Fruit fly (Drosophila melanogaster) whole organism, embryonic: ENCODE data around the gene yellow-e3.

Source experiments
- B-H1 ChIP-seq: fragments of 200-800 bp; sonication (Bioruptor generic); IDR thresholded peaks from 3 replicates; pipeline ENCODE4 v1.3.6; 2022; ENCODE audit warnings: missing biosample characterization, missing genetic modification characterization
- CG10462 ChIP-seq: fragments of 200-800 bp; sonication (Bioruptor generic); optimal IDR thresholded peaks from 2 replicates; lab custom pipeline; 2016; ENCODE audit warnings: missing biosample characterization, missing genetic modification characterization
- CG10543 ChIP-seq: fragments of 200-800 bp; sonication (Bioruptor generic); optimal IDR thresholded peaks from 3 replicates; lab custom pipeline; 2017; ENCODE audit warnings: missing biosample characterization, mild to moderate bottlenecking, missing genetic modification characterization, moderate library complexity
- CG10979 ChIP-seq: fragments of 200-800 bp; sonication (Bioruptor generic); optimal IDR thresholded peaks from 2 replicates; lab custom pipeline; 2018; ENCODE audit warnings: missing biosample characterization, mild to moderate bottlenecking, missing genetic modification characterization, moderate library complexity
- CG11093 ChIP-seq: fragments of 200-800 bp; sonication (Bioruptor generic); IDR thresholded peaks from 3 replicates; pipeline ENCODE4 v1.3.6; 2022; ENCODE audit warnings: missing biosample characterization, missing genetic modification characterization
- CG12219 ChIP-seq: fragments of 200-800 bp; sonication (Bioruptor generic); optimal IDR thresholded peaks from 3 replicates; lab custom pipeline; 2018; ENCODE audit warnings: missing biosample characterization, mild to moderate bottlenecking, missing genetic modification characterization
- CG13424 ChIP-seq: fragments of 200-800 bp; sonication (Bioruptor generic); optimal IDR thresholded peaks from 2 replicates; lab custom pipeline; 2019; ENCODE audit warnings: missing biosample characterization, mild to moderate bottlenecking, missing genetic modification characterization, moderate library complexity
- CG15479 ChIP-seq: fragments of 200-800 bp; sonication (Bioruptor generic); optimal IDR thresholded peaks from 3 replicates; lab custom pipeline; 2019; ENCODE audit warnings: missing biosample characterization, mild to moderate bottlenecking, missing genetic modification characterization, moderate library complexity
- CG18476 ChIP-seq: fragments of 200-800 bp; sonication (Bioruptor generic); optimal IDR thresholded peaks from 2 replicates; lab custom pipeline; 2016; ENCODE audit warnings: missing biosample characterization, mild to moderate bottlenecking, missing genetic modification characterization
- CG18599 ChIP-seq: fragments of 200-800 bp; sonication (Bioruptor generic); optimal IDR thresholded peaks from 3 replicates; lab custom pipeline; 2017; ENCODE audit warnings: missing biosample characterization, missing genetic modification characterization, mild to moderate bottlenecking, moderate library complexity, missing genetic modification reagents
- CG2199 ChIP-seq: fragments of 200-800 bp; sonication (Bioruptor generic); IDR thresholded peaks from 3 replicates; pipeline ENCODE4 v1.3.6; 2022; ENCODE audit warnings: missing biosample characterization, missing genetic modification characterization
- CG31224 ChIP-seq: fragments of 200-800 bp; sonication (Bioruptor generic); IDR thresholded peaks from 2 replicates; pipeline ENCODE4 v1.3.6; 2022; ENCODE audit warnings: missing biosample characterization, missing genetic modification characterization
- CG32772 ChIP-seq: fragments of 200-800 bp; sonication (Bioruptor generic); IDR thresholded peaks from 2 replicates; pipeline ENCODE4 v1.3.6; 2022; ENCODE audit warnings: missing biosample characterization, missing genetic modification characterization
- CG33213 ChIP-seq: fragments of 200-800 bp; sonication (Bioruptor generic); optimal IDR thresholded peaks from 3 replicates; lab custom pipeline; 2016; ENCODE audit warnings: missing biosample characterization, missing genetic modification characterization
- CG5180 ChIP-seq: fragments of 200-800 bp; sonication (Bioruptor generic); optimal IDR thresholded peaks from 3 replicates; lab custom pipeline; 2017; ENCODE audit warnings: missing biosample characterization, missing genetic modification characterization, mild to moderate bottlenecking, moderate library complexity, missing genetic modification reagents
- CG6254 ChIP-seq: fragments of 200-800 bp; sonication (Bioruptor generic); optimal IDR thresholded peaks from 3 replicates; lab custom pipeline; 2017; ENCODE audit warnings: mild to moderate bottlenecking, missing biosample characterization, missing genetic modification reagents, missing genetic modification characterization
- CG7357 ChIP-seq: fragments of 200-800 bp; sonication (Bioruptor generic); IDR thresholded peaks from 3 replicates; pipeline ENCODE4 v1.3.6; 2022; ENCODE audit warnings: missing biosample characterization, missing genetic modification characterization
- CG7372 ChIP-seq: fragments of 200-800 bp; sonication (Bioruptor generic); IDR thresholded peaks from 2 replicates; pipeline ENCODE4 v1.3.6; 2022; ENCODE audit warnings: missing biosample characterization, missing genetic modification characterization
- CG8944 ChIP-seq: fragments of 200-800 bp; sonication (Bioruptor generic); optimal IDR thresholded peaks from 3 replicates; lab custom pipeline; 2016; ENCODE audit warnings: missing biosample characterization, missing genetic modification characterization
- CG9437 ChIP-seq: fragments of 200-800 bp; sonication (Bioruptor generic); optimal IDR thresholded peaks from 2 replicates; lab custom pipeline; 2018; ENCODE audit warnings: missing biosample characterization, mild to moderate bottlenecking, missing genetic modification characterization
- CoRest ChIP-seq: fragments of 200-800 bp; sonication (Bioruptor generic); optimal IDR thresholded peaks from 3 replicates; lab custom pipeline; 2018; ENCODE audit warnings: missing biosample characterization, mild to moderate bottlenecking, missing genetic modification characterization, moderate library complexity
- D19B ChIP-seq: fragments of 200-800 bp; sonication (Bioruptor generic); optimal IDR thresholded peaks from 2 replicates; lab custom pipeline; 2017; ENCODE audit warnings: missing biosample characterization, mild to moderate bottlenecking, missing genetic modification characterization
- Dp ChIP-seq: fragments of 200-800 bp; sonication (Bioruptor generic); optimal IDR thresholded peaks from 2 replicates; lab custom pipeline; 2018; ENCODE audit warnings: missing biosample characterization, mild to moderate bottlenecking, missing genetic modification characterization, moderate library complexity
- Dref ChIP-seq: fragments of 200-800 bp; sonication (Bioruptor generic); IDR thresholded peaks from 2 replicates; pipeline ENCODE4 v1.3.6; 2022; ENCODE audit warnings: missing biosample characterization, missing genetic modification characterization
- HmgD ChIP-seq: fragments of 200-800 bp; sonication (Bioruptor generic); optimal IDR thresholded peaks from 3 replicates; lab custom pipeline; 2016; ENCODE audit warnings: missing biosample characterization, missing genetic modification characterization
- Lhr ChIP-seq: fragments of 200-800 bp; sonication (Bioruptor generic); optimal IDR thresholded peaks from 3 replicates; lab custom pipeline; 2017; ENCODE audit warnings: mild to moderate bottlenecking, missing biosample characterization, missing genetic modification reagents, missing genetic modification characterization
- Mad ChIP-seq: fragments of 200-800 bp; sonication (Bioruptor generic); optimal IDR thresholded peaks from 2 replicates; lab custom pipeline; 2016; ENCODE audit warnings: missing biosample characterization, missing genetic modification characterization
- Max ChIP-seq: fragments of 200-800 bp; sonication (Bioruptor generic); optimal IDR thresholded peaks from 2 replicates; lab custom pipeline; 2016; ENCODE audit warnings: missing biosample characterization, mild to moderate bottlenecking, missing genetic modification characterization
- Mes4 ChIP-seq: fragments of 200-800 bp; sonication (Bioruptor generic); optimal IDR thresholded peaks from 2 replicates; lab custom pipeline; 2016; ENCODE audit warnings: missing biosample characterization, missing genetic modification characterization
- Myb ChIP-seq: fragments of 200-800 bp; sonication (Bioruptor generic); optimal IDR thresholded peaks from 2 replicates; lab custom pipeline; 2016; ENCODE audit warnings: missing biosample characterization, missing genetic modification characterization
- NK7.1 ChIP-seq: fragments of 200-800 bp; sonication (Bioruptor generic); optimal IDR thresholded peaks from 3 replicates; lab custom pipeline; 2016; ENCODE audit warnings: missing biosample characterization, missing genetic modification characterization
- Neu2 ChIP-seq: fragments of 200-800 bp; sonication (Bioruptor generic); optimal IDR thresholded peaks from 3 replicates; lab custom pipeline; 2016; ENCODE audit warnings: missing biosample characterization, missing genetic modification characterization, borderline replicate concordance
- Ravus ChIP-seq: fragments of 200-800 bp; sonication (Bioruptor generic); IDR thresholded peaks from 2 replicates; pipeline ENCODE4 v1.3.6; 2022; ENCODE audit warnings: missing biosample characterization, missing genetic modification characterization
- Tbp ChIP-seq: fragments of >200 bp; optimal IDR thresholded peaks from 2 replicates; lab custom pipeline; 2018; ENCODE audit warnings: missing biosample characterization, missing genetic modification characterization
- ase ChIP-seq: fragments of 200-800 bp; sonication (Bioruptor generic); IDR thresholded peaks from 3 replicates; pipeline ENCODE4 v1.3.6; 2022; ENCODE audit warnings: missing biosample characterization, missing genetic modification characterization
- ash1 ChIP-seq: fragments of 200-800 bp; sonication (Bioruptor generic); optimal IDR thresholded peaks from 2 replicates; lab custom pipeline; 2018; ENCODE audit warnings: missing biosample characterization, mild to moderate bottlenecking, missing genetic modification characterization
- chn ChIP-seq: fragments of 200-800 bp; sonication (Bioruptor generic); optimal IDR thresholded peaks from 2 replicates; lab custom pipeline; 2016; ENCODE audit warnings: missing biosample characterization, missing genetic modification characterization
- eve ChIP-seq, 2 experiments: fragments of >200 bp; optimal IDR thresholded peaks; 2 replicates each; lab custom pipeline; 2017; ENCODE audit warnings: missing biosample characterization in 2 of 2, missing genetic modification characterization in 2 of 2
- ewg ChIP-seq: fragments of 200-800 bp; sonication (Bioruptor generic); optimal IDR thresholded peaks from 3 replicates; lab custom pipeline; 2017; ENCODE audit warnings: mild to moderate bottlenecking, missing biosample characterization, missing genetic modification reagents, missing genetic modification characterization
- eyg ChIP-seq: fragments of 200-800 bp; sonication (Bioruptor generic); optimal IDR thresholded peaks from 3 replicates; lab custom pipeline; 2016; ENCODE audit warnings: missing biosample characterization, missing genetic modification characterization
- gce ChIP-seq: fragments of 200-800 bp; sonication (Bioruptor generic); IDR thresholded peaks from 3 replicates; pipeline ENCODE4 v1.3.6; 2022; ENCODE audit warnings: missing biosample characterization, missing genetic modification characterization
- gem ChIP-seq: fragments of 200-800 bp; sonication (Bioruptor generic); optimal IDR thresholded peaks from 2 replicates; lab custom pipeline; 2019; ENCODE audit warnings: missing biosample characterization, mild to moderate bottlenecking, missing genetic modification characterization, moderate library complexity
- inv ChIP-seq: fragments of 200-800 bp; sonication (Bioruptor generic); IDR thresholded peaks from 2 replicates; pipeline ENCODE4 v1.3.6; 2022; ENCODE audit warnings: missing biosample characterization, missing genetic modification characterization; ENCODE audit not compliant: partially characterized antibody
- kni ChIP-seq: fragments of 200-800 bp; sonication (Bioruptor generic); optimal IDR thresholded peaks from 3 replicates; lab custom pipeline; 2017; ENCODE audit warnings: mild to moderate bottlenecking, missing biosample characterization, missing genetic modification reagents, missing genetic modification characterization
- mirr ChIP-seq: fragments of 200-800 bp; sonication (Bioruptor generic); optimal IDR thresholded peaks from 3 replicates; lab custom pipeline; 2018; ENCODE audit warnings: missing biosample characterization, mild to moderate bottlenecking, missing genetic modification characterization
- pita ChIP-seq: fragments of 200-800 bp; sonication (Bioruptor generic); optimal IDR thresholded peaks from 2 replicates; lab custom pipeline; 2017; ENCODE audit warnings: missing biosample characterization, mild to moderate bottlenecking, missing genetic modification characterization
- pum ChIP-seq: fragments of 200-800 bp; sonication (Bioruptor generic); optimal IDR thresholded peaks from 2 replicates; lab custom pipeline; 2016; ENCODE audit warnings: missing biosample characterization, missing genetic modification characterization
- pzg ChIP-seq: fragments of 200-800 bp; sonication (Bioruptor generic); optimal IDR thresholded peaks from 3 replicates; lab custom pipeline; 2018; ENCODE audit warnings: missing biosample characterization, mild to moderate bottlenecking, missing genetic modification characterization, moderate library complexity
- run ChIP-seq: fragments of 200-800 bp; sonication (Bioruptor generic); optimal IDR thresholded peaks from 3 replicates; lab custom pipeline; 2018; ENCODE audit warnings: missing biosample characterization, mild to moderate bottlenecking, missing genetic modification characterization
- sisA ChIP-seq: fragments of 200-800 bp; sonication (Bioruptor generic); IDR thresholded peaks from 2 replicates; pipeline ENCODE4 v1.3.6; 2022; ENCODE audit warnings: missing biosample characterization, missing genetic modification characterization
- slou ChIP-seq: fragments of 200-800 bp; sonication (Bioruptor generic); optimal IDR thresholded peaks from 3 replicates; lab custom pipeline; 2016; ENCODE audit warnings: missing biosample characterization, missing genetic modification characterization
- zfh2 ChIP-seq: fragments of 200-800 bp; sonication (Bioruptor generic); optimal IDR thresholded peaks from 2 replicates; lab custom pipeline; 2016; ENCODE audit warnings: missing biosample characterization, missing genetic modification characterization

Gene yellow-e3

DNA sequence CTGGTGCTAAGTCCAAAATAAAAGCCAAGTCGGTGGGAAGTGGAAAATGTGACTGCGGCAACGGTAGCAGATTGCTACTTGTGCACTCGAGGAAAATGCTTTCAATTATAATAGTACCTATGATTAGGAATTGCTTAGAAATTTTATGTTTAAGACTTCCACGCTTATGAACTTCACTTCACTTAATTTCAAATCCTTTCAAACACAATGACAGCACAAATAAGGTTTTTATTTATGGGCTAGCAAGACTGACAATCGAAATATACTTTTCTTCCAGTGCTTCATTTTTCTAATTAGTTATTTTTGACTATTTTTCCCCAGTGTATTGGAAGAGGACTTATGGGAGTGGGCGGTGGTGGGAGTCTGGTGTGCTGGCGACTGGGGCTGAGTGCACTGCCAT is 43.7 kb upstream of the yellow-e3 start (continued):
- TF ChIP-seq CG7357 (GFP tag; lab: Robert Waterston, UW) (peak; percentile 34; the same call in 1 of the 3 replicates), CG13424 (tag; lab: Kevin White, UChicago) (peak; percentile 46), zfh2 (no peak), CG32772 (no peak; the same call in 1 of the 2 replicates), CG9437 (GFP tag; lab: Kevin White, UChicago) (no peak), Lhr (GFP tag; lab: Kevin White, UChicago) (no peak), CG18599 (GFP tag; lab: Kevin White, UChicago) (no peak), NK7.1 (GFP tag; lab: Kevin White, UChicago) (no peak), pita (no peak), CG7372 (GFP tag; lab: Robert Waterston, UW) (no peak), CG12219 (GFP tag; lab: Kevin White, UChicago) (peak; percentile 10), Myb (GFP tag; lab: Kevin White, UChicago) (no peak), mirr (GFP tag; lab: Kevin White, UChicago) (no peak), ash1 (GFP tag; lab: Kevin White, UChicago) (no peak), CG2199 (GFP tag; lab: Robert Waterston, UW) (no peak), eyg (GFP tag; lab: Kevin White, UChicago) (no peak), Dp (GFP tag; lab: Kevin White, UChicago) (no peak), CG31224 (GFP tag; lab: Robert Waterston, UW) (no peak), inv (no peak), Ravus (GFP tag; lab: Robert Waterston, UW) (no peak), CG10462 (GFP tag; lab: Kevin White, UChicago) (no peak), CG5180 (no peak), gem (tag; lab: Kevin White, UChicago) (peak; percentile 71), ase (GFP tag; lab: Robert Waterston, UW) (no peak), Dref (no peak), Tbp (GFP tag; lab: Kevin White, UChicago) (no peak), CoRest (peak; percentile 49), CG33213 (GFP tag; lab: Kevin White, UChicago) (no peak), HmgD (GFP tag; lab: Kevin White, UChicago) (no peak), pum (GFP tag; lab: Kevin White, UChicago) (peak; percentile 20), gce (GFP tag; lab: Robert Waterston, UW) (no peak), CG10543 (no peak), CG8944 (GFP tag; lab: Kevin White, UChicago) (no peak), sisA (GFP tag; lab: Robert Waterston, UW) (peak; percentile 52), Mad (GFP tag; lab: Kevin White, UChicago) (no peak), chn (no peak), Mes4 (GFP tag; lab: Kevin White, UChicago) (peak; percentile 27), kni (GFP tag; lab: Kevin White, UChicago) (no peak), CG15479 (GFP tag; lab: Kevin White, UChicago) (no peak), ewg (GFP tag; lab: Kevin White, UChicago) (peak; percentile 32), CG11093 (GFP tag; lab: Robert Waterston, UW) (no peak), B-H1 (GFP tag; lab: Robert Waterston, UW) (no peak), Max (GFP tag; lab: Kevin White, UChicago) (no peak), D19B (GFP tag; lab: Kevin White, UChicago) (no peak), CG18476 (GFP tag; lab: Kevin White, UChicago) (no peak), CG10979 (tag; lab: Kevin White, UChicago) (peak; percentile 80), slou (no peak), eve (GFP tag; optimal IDR thresholded peaks at IDR 0.05; lab: Kevin White, UChicago) (peak in 1 of 2 experiments; percentile 48), Neu2 (GFP tag; lab: Kevin White, UChicago) (no peak), run (no peak), pzg (GFP tag; lab: Kevin White, UChicago) (no peak), CG6254 (GFP tag; lab: Kevin White, UChicago) (peak; percentile 48)
